Worm (Caenorhabditis elegans): ENCODE measurements around the gene F27E5.3.

Gene F27E5.3

DNA sequence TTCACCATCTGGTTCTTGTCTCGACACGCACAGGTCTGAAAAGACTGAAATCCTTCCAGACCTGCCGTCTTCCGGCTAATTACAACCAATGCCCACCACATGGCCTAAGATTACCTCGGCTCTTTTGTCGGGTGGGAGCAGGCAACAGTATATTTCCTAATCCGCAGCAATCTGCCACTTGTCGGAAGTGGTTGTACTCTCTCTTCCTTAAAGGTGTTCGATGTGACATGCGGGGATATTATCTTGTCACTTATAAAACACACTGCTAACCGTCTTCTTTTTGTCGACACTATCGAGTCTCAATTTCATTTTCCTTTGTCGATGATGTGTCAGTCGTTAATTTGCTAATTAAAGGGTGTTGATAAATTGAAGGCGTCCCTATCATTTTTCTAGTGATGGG lies at the start of gene F27E5.3:
Gene F27E5.3, minus strand, starts transcription at position 101 of the 400 bp plus-strand sequence.
- TF ChIP-seq ceh-45 (GFP tag; IDR thresholded peaks at IDR 0.05): no peak
- TF ChIP-seq dve-1 (tag; optimal IDR thresholded peaks at IDR 0.05): no peak
- TF ChIP-seq hlh-6 (tag; optimal IDR thresholded peaks at IDR 0.05): no peak

DNA sequence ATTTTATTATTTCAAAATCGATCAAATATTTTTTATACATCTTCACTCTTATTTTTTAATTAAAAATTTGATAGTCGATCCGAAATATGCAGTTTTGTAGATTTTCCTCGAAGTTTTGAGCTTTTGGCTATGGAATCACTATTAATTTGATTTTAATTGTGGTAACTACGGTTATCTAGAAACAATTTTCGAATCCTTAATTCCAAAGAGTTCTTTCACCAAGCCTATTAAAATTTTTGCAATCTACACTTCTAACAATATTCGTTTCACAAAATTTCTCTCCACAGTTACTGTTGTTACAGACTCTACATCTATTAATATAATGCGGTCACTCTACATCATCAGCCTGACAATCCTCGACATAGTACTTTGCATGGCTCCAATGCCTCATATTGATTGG lies 48.2 kb upstream of the F27E5.3 start, which contains the start of gene R05H5.7:
Gene R05H5.7, plus strand, starts transcription at position 301 of the 400 bp plus-strand sequence.
- TF ChIP-seq F13H6.1 (tag; optimal IDR thresholded peaks at IDR 0.05) (no peak), K02D7.2 (tag; optimal IDR thresholded peaks at IDR 0.05) (no peak), ahr-1 (tag; optimal IDR thresholded peaks at IDR 0.05) (no peak), npax-4 (tag; optimal IDR thresholded peaks at IDR 0.05) (no peak), lin-11 (tag; optimal IDR thresholded peaks at IDR 0.05) (no peak), ceh-2 (tag; optimal IDR thresholded peaks at IDR 0.05) (no peak), nhr-11 (tag; optimal IDR thresholded peaks at IDR 0.05) (no peak), Y22D7AL.16 (tag; optimal IDR thresholded peaks at IDR 0.05) (no peak), pros-1 (tag; optimal IDR thresholded peaks at IDR 0.05) (no peak), sdc-2 (tag; optimal IDR thresholded peaks at IDR 0.05) (no peak), gmeb-2 (tag; optimal IDR thresholded peaks at IDR 0.05) (no peak), ttx-3 (tag; optimal IDR thresholded peaks at IDR 0.05) (no peak), ceh-34 (tag; optimal IDR thresholded peaks at IDR 0.05) (no peak), hlh-13 (GFP tag; optimal IDR thresholded peaks at IDR 0.05) (no peak), odd-2 (tag; optimal IDR thresholded peaks at IDR 0.05) (no peak), ceh-18 (tag; optimal IDR thresholded peaks at IDR 0.05) (no peak), eyg-1 (tag; optimal IDR thresholded peaks at IDR 0.05) (no peak), pha-4 (tag; optimal IDR thresholded peaks at IDR 0.05) (no peak), ceh-14 (tag; optimal IDR thresholded peaks at IDR 0.05) (no peak)

DNA sequence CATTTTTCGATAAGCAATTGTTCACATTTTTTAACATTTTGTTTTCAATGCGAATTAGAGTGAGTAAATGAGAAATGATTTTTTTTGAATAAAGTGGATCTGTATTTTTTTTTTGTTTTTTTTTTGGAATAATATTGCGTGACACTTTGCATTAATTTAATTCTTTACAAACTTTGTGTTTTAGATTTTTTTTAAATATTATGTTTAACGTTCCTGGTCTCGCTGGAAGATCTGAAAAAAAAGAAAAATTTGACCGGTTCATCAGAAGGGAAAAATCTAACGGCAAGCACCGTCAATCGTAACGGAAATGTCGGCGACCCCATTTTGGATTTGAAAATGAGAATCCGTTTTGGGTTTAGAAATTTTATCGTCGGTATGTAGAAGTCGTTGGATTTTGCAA lies 45.4 kb upstream of the F27E5.3 start, which contains the start of gene cdc-25.4:
Gene cdc-25.4, minus strand, starts transcription at position 101 of the 400 bp plus-strand sequence.
- TF ChIP-seq hlh-15 (tag; optimal IDR thresholded peaks at IDR 0.05): no peak
- TF ChIP-seq ceh-19 (GFP tag; optimal IDR thresholded peaks at IDR 0.05): no peak
- TF ChIP-seq ceh-30 (tag; optimal IDR thresholded peaks at IDR 0.05): no peak
- TF ChIP-seq hlh-13 (GFP tag; optimal IDR thresholded peaks at IDR 0.05): no peak
- no peak for TF ChIP-seq elt-2 (tag; optimal IDR thresholded peaks at IDR 0.05)
- TF ChIP-seq ceh-45 (GFP tag; IDR thresholded peaks at IDR 0.05): no peak
- TF ChIP-seq pros-1 (tag; optimal IDR thresholded peaks at IDR 0.05): no peak
- TF ChIP-seq ceh-2 (tag; optimal IDR thresholded peaks at IDR 0.05): no peak
- no peak for TF ChIP-seq gmeb-2 (tag; optimal IDR thresholded peaks at IDR 0.05)
- no peak for TF ChIP-seq C08G9.2 (tag; optimal IDR thresholded peaks at IDR 0.05)
- TF ChIP-seq ceh-34 (tag; optimal IDR thresholded peaks at IDR 0.05): no peak
- no peak for TF ChIP-seq sdc-2 (tag; optimal IDR thresholded peaks at IDR 0.05)

DNA sequence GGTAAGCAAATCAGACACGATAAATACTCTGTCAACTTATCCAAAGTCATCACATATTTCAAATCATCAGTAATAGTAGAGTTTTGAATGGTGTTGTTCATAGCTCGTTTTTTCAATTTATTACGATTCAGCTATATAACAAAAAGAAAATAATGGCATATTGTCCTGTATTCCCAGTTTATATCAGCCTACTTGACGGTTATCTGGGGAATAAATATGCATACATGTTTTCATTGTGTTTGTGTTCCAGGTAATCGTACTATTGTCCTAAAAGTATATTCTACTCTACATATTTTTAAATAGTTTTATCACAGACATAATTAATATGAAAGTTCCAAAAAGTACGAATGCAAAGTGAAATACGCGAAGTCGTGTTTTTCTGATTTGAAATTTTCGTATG lies 43.8 kb upstream of the F27E5.3 start, which contains the start of gene srd-2:
Gene srd-2, minus strand, starts transcription at position 101 of the 400 bp plus-strand sequence.
- TF ChIP-seq nfya-1 (tag; optimal IDR thresholded peaks at IDR 0.05) (no peak), unc-86 (tag; optimal IDR thresholded peaks at IDR 0.05) (no peak), gmeb-2 (tag; optimal IDR thresholded peaks at IDR 0.05) (no peak), ceh-45 (GFP tag; IDR thresholded peaks at IDR 0.05) (no peak), tbx-2 (tag; optimal IDR thresholded peaks at IDR 0.05) (no peak), ceh-22 (tag; optimal IDR thresholded peaks at IDR 0.05) (no peak), pros-1 (tag; optimal IDR thresholded peaks at IDR 0.05) (no peak)

DNA sequence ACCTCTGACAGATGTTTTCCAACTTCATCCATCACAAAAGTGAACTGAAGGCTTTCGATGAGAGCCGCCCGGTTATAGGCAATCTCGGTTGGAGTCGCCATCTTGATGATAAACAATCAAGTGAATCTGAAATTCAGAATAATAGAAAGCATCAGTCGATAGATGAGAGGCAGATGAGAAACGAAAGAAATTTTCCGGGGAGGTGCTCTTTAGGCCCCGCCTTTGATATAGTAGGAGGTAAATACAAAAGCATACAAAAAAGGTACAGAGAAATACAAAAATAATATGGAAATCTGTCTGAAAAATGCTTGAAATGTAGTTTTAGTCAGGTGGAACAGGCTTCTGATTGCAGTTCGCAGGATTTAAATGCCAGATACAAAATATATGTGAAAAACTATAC lies 38.6 kb upstream of the F27E5.3 start, which contains the start of gene srd-1:
Gene srd-1, minus strand, starts transcription at position 101 of the 400 bp plus-strand sequence.
- TF ChIP-seq hlh-8 (tag; optimal IDR thresholded peaks at IDR 0.05) (no peak), hlh-13 (GFP tag; optimal IDR thresholded peaks at IDR 0.05) (no peak), K09A11.1 (tag; optimal IDR thresholded peaks at IDR 0.05; ENCODE audit: insufficient read depth) (no peak), ahr-1 (tag; optimal IDR thresholded peaks at IDR 0.05) (no peak), tbx-7 (tag; optimal IDR thresholded peaks at IDR 0.05) (no peak), elt-4 (tag; optimal IDR thresholded peaks at IDR 0.05) (no peak), ref-2 (tag; optimal IDR thresholded peaks at IDR 0.05) (no peak), madf-2 (tag; optimal IDR thresholded peaks at IDR 0.05) (no peak)
